Fruit fly (Drosophila melanogaster): ENCODE data around the gene CG10343.

CG10343 gene

DNA sequence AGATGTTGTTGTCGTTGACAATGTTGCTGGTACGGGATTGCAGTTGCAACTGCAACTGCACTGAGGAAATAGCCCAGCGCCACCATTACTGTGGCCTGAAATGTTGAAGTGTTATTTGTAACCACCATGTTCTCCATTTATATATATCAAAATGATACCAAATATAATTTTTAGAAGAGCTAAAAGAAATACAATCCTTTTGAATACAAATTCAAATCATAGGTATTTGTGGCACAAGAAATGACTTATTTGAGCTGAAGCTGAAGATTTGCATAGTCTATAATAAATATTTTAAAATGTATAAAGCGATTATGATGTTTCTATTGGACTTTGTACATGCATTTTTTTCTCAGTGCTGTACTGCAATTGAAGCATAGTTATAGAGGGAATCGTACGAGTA is 16.3 kb downstream of the CG10343 start:
- no peak for TF ChIP-seq spab (GFP tag; optimal IDR thresholded peaks at IDR 0.05)
- 0 out of 3 replicates have a peak, but pooled peaks have one; percentile 30 for TF ChIP-seq eg (GFP tag; IDR thresholded peaks at IDR 0.05)
- peak; percentile 13 for TF ChIP-seq dsx (GFP tag; optimal IDR thresholded peaks at IDR 0.05; ENCODE audit: poor library complexity, severe bottlenecking)
- no peak for TF ChIP-seq CG9139 (GFP tag; optimal IDR thresholded peaks at IDR 0.05)
- no peak for TF ChIP-seq fd59A (GFP tag; optimal IDR thresholded peaks at IDR 0.05)
- no peak for TF ChIP-seq Smox (GFP tag; optimal IDR thresholded peaks at IDR 0.05)
- no peak for TF ChIP-seq CG6163 (GFP tag; IDR thresholded peaks at IDR 0.05)
- peak; percentile 74 for TF ChIP-seq Hr4 (GFP tag; optimal IDR thresholded peaks at IDR 0.05)
- TF ChIP-seq CG8319 (GFP tag; optimal IDR thresholded peaks at IDR 0.05), result no peak
- TF ChIP-seq Ets21C (GFP tag; optimal IDR thresholded peaks at IDR 0.05), result no peak
- TF ChIP-seq CG8119 (GFP tag; IDR thresholded peaks at IDR 0.05), result peak; percentile 41; the same call in 1 of the 3 replicates
- no peak for TF ChIP-seq Sox15 (GFP tag; optimal IDR thresholded peaks at IDR 0.05)
- peak; percentile 34 for TF ChIP-seq CG4318 (GFP tag; optimal IDR thresholded peaks at IDR 0.05)
- TF ChIP-seq CG6792 (GFP tag; optimal IDR thresholded peaks at IDR 0.05), result no peak
- 0 out of 2 replicates have a peak, but pooled peaks have one; percentile 19 for TF ChIP-seq CG15336 (GFP tag; IDR thresholded peaks at IDR 0.05)
- TF ChIP-seq cyc (GFP tag; optimal IDR thresholded peaks at IDR 0.05), result no peak
- no peak for TF ChIP-seq acj6 (GFP tag; optimal IDR thresholded peaks at IDR 0.05)
- no peak for TF ChIP-seq lz (GFP tag; optimal IDR thresholded peaks at IDR 0.05)
- TF ChIP-seq Lpt (GFP tag; optimal IDR thresholded peaks at IDR 0.05), result no peak
- peak; percentile 70 for TF ChIP-seq CG32006 (GFP tag; optimal IDR thresholded peaks at IDR 0.05)
- no peak for TF ChIP-seq CG8632 (GFP tag; optimal IDR thresholded peaks at IDR 0.05)
- TF ChIP-seq Eip78C (GFP tag), result peak; percentile 59

DNA sequence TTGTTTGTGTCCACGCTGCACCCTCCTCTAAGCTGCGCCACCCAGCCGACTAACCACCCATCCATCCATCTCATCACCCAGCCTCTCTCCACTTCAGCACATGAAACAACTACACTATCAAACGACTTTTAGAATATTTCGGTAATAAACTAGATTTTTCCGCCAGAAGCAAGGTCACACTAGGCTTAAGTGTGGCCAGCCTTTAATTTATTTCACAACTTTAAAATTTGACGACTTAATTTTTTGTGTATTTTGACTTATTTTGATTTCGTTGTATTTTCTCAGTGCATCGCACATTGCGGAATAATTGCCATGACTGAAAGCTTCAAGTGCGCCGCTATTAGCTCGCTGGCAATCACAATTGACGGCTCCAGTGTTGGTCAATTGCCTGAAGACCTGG is 21.6 kb downstream of the CG10343 start:
- TF ChIP-seq CG6792 (GFP tag; optimal IDR thresholded peaks at IDR 0.05) (no peak), acj6 (GFP tag; optimal IDR thresholded peaks at IDR 0.05) (peak; percentile 0), CG8119 (GFP tag; IDR thresholded peaks at IDR 0.05) (peak; percentile 74), CG31627 (GFP tag; optimal IDR thresholded peaks at IDR 0.05) (no peak), esn (GFP tag; optimal IDR thresholded peaks at IDR 0.05) (no peak), CG11294 (GFP tag; IDR thresholded peaks at IDR 0.05) (peak; percentile 16; the same call in 1 of the 2 replicates), pdm3 (GFP tag; optimal IDR thresholded peaks at IDR 0.05) (peak; percentile 20), fd59A (GFP tag; optimal IDR thresholded peaks at IDR 0.05) (no peak), Smox (GFP tag; optimal IDR thresholded peaks at IDR 0.05) (no peak), Sox14 (GFP tag; optimal IDR thresholded peaks at IDR 0.05) (no peak), CG8632 (GFP tag; optimal IDR thresholded peaks at IDR 0.05) (no peak), Hr39 (GFP tag; optimal IDR thresholded peaks at IDR 0.05) (no peak), ss (GFP tag; optimal IDR thresholded peaks at IDR 0.05) (no peak), eg (GFP tag; IDR thresholded peaks at IDR 0.05) (peak; percentile 75; the same call in 2 of the 3 replicates), achi (GFP tag; optimal IDR thresholded peaks at IDR 0.05) (peak; percentile 34), CG7368 (GFP tag; optimal IDR thresholded peaks at IDR 0.05) (no peak), Ets21C (GFP tag; optimal IDR thresholded peaks at IDR 0.05) (no peak), dsx (GFP tag; optimal IDR thresholded peaks at IDR 0.05; ENCODE audit: poor library complexity, severe bottlenecking) (no peak), CG1621 (tag; optimal IDR thresholded peaks at IDR 0.05) (no peak), svp (GFP tag) (no peak), Eip78C (GFP tag) (peak; percentile 79), topi (GFP tag; optimal IDR thresholded peaks at IDR 0.05) (no peak), Ets96B (tag; optimal IDR thresholded peaks at IDR 0.05) (peak; percentile 10), Sox102F (GFP tag; optimal IDR thresholded peaks at IDR 0.05) (no peak), CG10669 (GFP tag; optimal IDR thresholded peaks at IDR 0.05) (no peak), Eip75B (GFP tag; optimal IDR thresholded peaks at IDR 0.05) (no peak), Hr38 (GFP tag; optimal IDR thresholded peaks at IDR 0.05) (no peak), fkh (GFP tag; optimal IDR thresholded peaks at IDR 0.05) (no peak), net (GFP tag; optimal IDR thresholded peaks at IDR 0.05) (no peak), CG16779 (tag; optimal IDR thresholded peaks at IDR 0.05) (peak; percentile 19), salr (GFP tag; optimal IDR thresholded peaks at IDR 0.05) (peak in 1 of 2 experiments; percentile 22), cyc (GFP tag; optimal IDR thresholded peaks at IDR 0.05) (no peak), Sox15 (GFP tag; optimal IDR thresholded peaks at IDR 0.05) (no peak), CG6276 (GFP tag; optimal IDR thresholded peaks at IDR 0.05) (peak; percentile 50), OdsH (GFP tag; optimal IDR thresholded peaks at IDR 0.05) (peak; percentile 17), lz (GFP tag; optimal IDR thresholded peaks at IDR 0.05) (no peak), Gug (GFP tag; IDR thresholded peaks at IDR 0.05) (peak; percentile 61), Hr4 (GFP tag; optimal IDR thresholded peaks at IDR 0.05) (peak; percentile 87), spab (GFP tag; optimal IDR thresholded peaks at IDR 0.05) (no peak), CG3032 (tag; optimal IDR thresholded peaks at IDR 0.05) (no peak), CG8319 (GFP tag; optimal IDR thresholded peaks at IDR 0.05) (no peak), dac (GFP tag; optimal IDR thresholded peaks at IDR 0.05) (peak; percentile 59)
